Worm (Caenorhabditis elegans) whole organism, late embryonic: ENCODE results near the gene mam-3.

Experiments
- hlh-13 ChIP-seq: fragments of 200-800 bp; sonication (Bioruptor generic); optimal IDR thresholded peaks from 2 replicates; lab custom pipeline; 2018; ENCODE audit warnings: mild to moderate bottlenecking, missing genetic modification characterization, missing compliant biosample characterization
- pha-4 ChIP-seq: fragments of 150-350 bp; optimal IDR thresholded peaks from 2 replicates; lab custom pipeline; 2018; ENCODE audit warnings: missing biosample characterization, missing genetic modification reagents, missing genetic modification characterization
- unc-42 ChIP-seq: sonication (generic microtip); optimal IDR thresholded peaks from 2 replicates; lab custom pipeline; 2016; ENCODE audit warnings: missing genotype, missing genetic modification characterization, missing compliant biosample characterization

DNA sequence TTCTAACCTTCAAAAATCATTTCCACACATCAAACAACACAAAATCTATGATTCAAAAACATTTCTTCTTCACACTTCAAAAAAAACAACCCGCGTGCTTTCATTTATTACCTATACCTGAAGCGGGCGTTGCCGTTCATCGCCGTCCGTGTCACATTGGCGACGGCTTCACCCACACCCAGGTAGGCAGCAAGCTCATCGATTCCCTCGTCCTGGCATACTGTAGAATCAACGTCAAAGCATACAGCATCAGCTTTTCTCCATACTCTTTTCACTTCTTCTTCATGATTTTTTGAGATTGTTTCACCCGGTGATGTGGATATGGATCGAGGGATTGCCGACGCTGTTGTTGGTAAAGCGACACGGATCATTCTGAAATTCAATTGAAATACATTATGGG is 52.9 kb downstream of the mam-3 start:
- TF ChIP-seq unc-42 (tag; lab: Kevin White, UChicago) (no peak), hlh-13 (GFP tag; lab: Kevin White, UChicago) (no peak), pha-4 (no peak)
